Worm (Caenorhabditis elegans) whole organism, early embryonic: Measurements from ENCODE around the gene srx-120.

Experiments
- aly-1 ChIP-seq: sonication (generic microtip); optimal IDR thresholded peaks from 2 replicates; lab custom pipeline; 2016; ENCODE audit warnings: missing genetic modification characterization, missing compliant biosample characterization
- ama-1 ChIP-seq: fragments of 150-350 bp; optimal IDR thresholded peaks from 2 replicates; lab custom pipeline; 2014
- hmg-4 ChIP-seq: fragments of 200-800 bp; sonication (Bioruptor generic); optimal IDR thresholded peaks from 2 replicates; lab custom pipeline; 2018; ENCODE audit warnings: mild to moderate bottlenecking, missing genetic modification characterization, missing compliant biosample characterization
- pes-1 ChIP-seq: fragments of 200-800 bp; sonication (Bioruptor generic); IDR thresholded peaks from 2 replicates; pipeline ENCODE4 v1.3.6; 2022; ENCODE audit warnings: missing genetic modification reagents, missing genetic modification characterization, missing compliant biosample characterization
- tbx-37 ChIP-seq: fragments of 200-800 bp; sonication (Bioruptor generic); conservative IDR thresholded peaks from 2 replicates; pipeline ENCODE4 v1.3.6; 2022; ENCODE audit warnings: missing genetic modification reagents, missing genetic modification characterization, missing compliant biosample characterization
- tra-4 ChIP-seq: sonication (generic microtip); optimal IDR thresholded peaks from 2 replicates; lab custom pipeline; 2017; ENCODE audit warnings: missing genetic modification characterization, missing compliant biosample characterization

DNA sequence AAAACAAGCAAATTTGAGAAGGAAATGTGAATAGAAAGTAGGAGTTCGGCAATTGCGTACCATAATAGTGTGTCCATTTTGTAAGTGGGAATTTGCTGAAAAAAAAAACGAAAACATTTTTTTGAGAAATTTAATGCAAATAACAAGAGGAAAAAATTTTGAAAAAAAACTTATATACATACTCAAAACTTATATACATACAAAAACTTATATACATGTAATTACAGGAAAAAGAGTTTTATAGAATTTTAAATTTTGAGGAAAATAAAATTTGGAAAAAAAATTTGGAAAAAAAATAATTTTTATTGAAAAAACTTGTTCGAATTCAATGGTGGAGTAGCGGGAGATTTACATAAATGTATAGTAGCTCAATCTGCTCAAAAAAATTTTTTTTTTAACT is 28.3 kb upstream of the srx-120 start, which contains the start of gene ador-1:
- no peak for TF ChIP-seq ama-1 (lab: Kevin White, UChicago)
- TF ChIP-seq tbx-37 (GFP tag; lab: Robert Waterston, UW) = no peak
- no peak for TF ChIP-seq hmg-4 (GFP tag; lab: Kevin White, UChicago)
- no peak for TF ChIP-seq pes-1 (GFP tag; lab: Robert Waterston, UW)
- TF ChIP-seq tra-4 (tag; lab: Kevin White, UChicago) = no peak
- no peak for TF ChIP-seq aly-1 (tag; lab: Kevin White, UChicago)
